Fruit fly (Drosophila melanogaster): ENCODE results near the gene CG8173.

DNA sequence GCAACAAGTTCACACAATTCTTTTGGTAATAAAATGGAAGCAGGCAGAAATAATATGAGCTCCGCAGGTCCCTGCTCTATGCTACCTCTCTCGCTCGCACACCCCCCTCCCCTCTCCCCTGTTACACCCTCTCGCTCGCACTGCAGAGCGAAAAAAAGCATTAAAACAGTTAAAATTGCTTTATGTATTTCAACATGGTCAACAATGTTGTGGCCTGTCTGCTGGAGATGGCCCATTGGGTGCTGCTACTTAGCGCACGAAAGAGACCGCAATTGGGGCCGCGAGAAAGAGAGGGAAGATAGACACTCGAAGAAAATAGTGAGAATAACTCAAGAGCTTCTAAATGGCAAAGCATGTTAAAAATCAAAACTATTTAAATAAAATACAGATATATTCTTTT, 18.9 kb upstream of the CG8173 start:
- no peak for TF ChIP-seq ttk (optimal IDR thresholded peaks at IDR 0.05)
- TF ChIP-seq h (optimal IDR thresholded peaks at IDR 0.05), result no peak

Measured in Kc167 (cell line).